Fruit fly (Drosophila melanogaster) whole organism: ENCODE data around the gene CG13114.

ENCODE experiments used
- CG8478 ChIP-seq: fragments of >200 bp; optimal IDR thresholded peaks from 2 replicates; lab custom pipeline; 2018; ENCODE audit warnings: inconsistent platforms
- EcR ChIP-seq, 2 experiments: fragments of >200 bp; optimal IDR thresholded peaks; 2 replicates each; lab custom pipeline; 2017; ENCODE audit warnings: missing biosample characterization in 2 of 2, missing genetic modification characterization in 2 of 2, missing genetic modification reagents in 2 of 2
- pan ChIP-seq: fragments of >200 bp; optimal IDR thresholded peaks from 2 replicates; lab custom pipeline; 2017
- psq ChIP-seq: fragments of >200 bp; optimal IDR thresholded peaks from 2 replicates; lab custom pipeline; 2017
- usp ChIP-seq: fragments of >200 bp; optimal IDR thresholded peaks from 2 replicates; lab custom pipeline; 2017; ENCODE audit warnings: missing biosample characterization, missing genetic modification characterization, mixed read lengths

DNA sequence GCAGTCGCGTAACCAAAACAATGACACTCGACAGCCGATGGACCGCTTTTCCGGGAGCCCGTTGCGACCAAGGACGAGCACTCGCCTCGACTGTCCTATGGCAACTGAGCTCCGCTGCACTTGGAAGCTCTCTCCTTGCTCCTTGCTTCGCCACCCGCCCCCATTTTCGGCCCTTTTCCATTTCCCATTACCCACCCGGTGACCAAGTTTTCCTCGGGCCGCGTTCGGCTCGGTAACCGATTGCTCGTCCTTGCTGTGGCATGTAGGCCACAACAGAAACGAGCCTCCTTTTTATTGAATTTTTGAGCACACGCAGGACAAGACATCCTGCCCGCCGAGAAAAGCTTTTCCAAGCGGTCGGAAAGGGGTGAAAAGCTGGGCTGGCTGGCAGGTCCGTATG is 21.0 kb downstream of the CG13114 start, which contains the start of gene jp:
- TF ChIP-seq psq (lab: Kevin White, UChicago) (no peak), pan (lab: Kevin White, UChicago) (no peak), usp (GFP tag; lab: Kevin White, UChicago) (no peak), EcR (GFP tag; optimal IDR thresholded peaks at IDR 0.05; lab: Kevin White, UChicago) (no peak), CG8478 (lab: Kevin White, UChicago) (no peak)
